Fruit fly (Drosophila melanogaster) whole organism, prepupa: ENCODE measurements around the gene Ugt36D1.

ENCODE experiments used
- Blimp-1 ChIP-seq: fragments of 200-800 bp; sonication (Bioruptor generic); optimal IDR thresholded peaks from 3 replicates; lab custom pipeline; 2017; ENCODE audit warnings: missing biosample characterization, missing genetic modification characterization, mild to moderate bottlenecking, moderate library complexity, missing genetic modification reagents
- CG11294 ChIP-seq: fragments of 200-800 bp; sonication (Bioruptor generic); IDR thresholded peaks from 2 replicates; pipeline ENCODE4 v1.3.6; 2022; ENCODE audit warnings: missing biosample characterization, missing genetic modification characterization
- CG11762 ChIP-seq: fragments of 200-800 bp; sonication (Bioruptor generic); optimal IDR thresholded peaks from 3 replicates; lab custom pipeline; 2016; ENCODE audit warnings: missing biosample characterization, missing genetic modification characterization; ENCODE audit not compliant: insufficient read depth
- CG15336 ChIP-seq: fragments of 200-800 bp; sonication (Bioruptor generic); IDR thresholded peaks from 2 replicates; pipeline ENCODE4 v1.3.6; 2022; ENCODE audit warnings: missing biosample characterization, missing genetic modification characterization
- CG1621 ChIP-seq: fragments of 200-800 bp; sonication (Bioruptor generic); optimal IDR thresholded peaks from 3 replicates; lab custom pipeline; 2018; ENCODE audit warnings: missing biosample characterization, mild to moderate bottlenecking, missing genetic modification characterization
- CG16779 ChIP-seq: fragments of 200-800 bp; sonication (Bioruptor generic); optimal IDR thresholded peaks from 3 replicates; lab custom pipeline; 2017; ENCODE audit warnings: missing biosample characterization, mild to moderate bottlenecking, missing genetic modification characterization
- CG31627 ChIP-seq: fragments of 200-800 bp; sonication (Bioruptor generic); optimal IDR thresholded peaks from 3 replicates; lab custom pipeline; 2016; ENCODE audit warnings: missing biosample characterization, missing genetic modification characterization
- CG34406 ChIP-seq: fragments of 200-800 bp; sonication (Bioruptor generic); optimal IDR thresholded peaks from 3 replicates; lab custom pipeline; 2016; ENCODE audit warnings: missing biosample characterization, missing genetic modification characterization
- CG3919 ChIP-seq: fragments of 200-800 bp; sonication (Bioruptor generic); optimal IDR thresholded peaks from 3 replicates; lab custom pipeline; 2016; ENCODE audit warnings: missing biosample characterization, missing genetic modification characterization
- CG6163 ChIP-seq: fragments of 200-800 bp; sonication (Bioruptor generic); IDR thresholded peaks from 3 replicates; pipeline ENCODE4 v1.3.6; 2022; ENCODE audit warnings: missing biosample characterization, missing genetic modification characterization
- CG6276 ChIP-seq: fragments of 200-800 bp; sonication (Bioruptor generic); optimal IDR thresholded peaks from 2 replicates; lab custom pipeline; 2017; ENCODE audit warnings: missing biosample characterization, mild to moderate bottlenecking, missing genetic modification characterization
- CG6792 ChIP-seq: fragments of 200-800 bp; sonication (Bioruptor generic); optimal IDR thresholded peaks from 3 replicates; lab custom pipeline; 2016; ENCODE audit warnings: missing biosample characterization, missing genetic modification characterization
- CG6808 ChIP-seq: fragments of 200-800 bp; sonication (Bioruptor generic); optimal IDR thresholded peaks from 3 replicates; lab custom pipeline; 2017; ENCODE audit warnings: missing biosample characterization, missing genetic modification characterization, mild to moderate bottlenecking, moderate library complexity, missing genetic modification reagents
- CG6854 ChIP-seq: fragments of 200-800 bp; sonication (Bioruptor generic); optimal IDR thresholded peaks from 2 replicates; lab custom pipeline; 2017; ENCODE audit warnings: missing biosample characterization, mild to moderate bottlenecking, missing genetic modification characterization
- CG7368 ChIP-seq: fragments of 200-800 bp; sonication (Bioruptor generic); optimal IDR thresholded peaks from 3 replicates; lab custom pipeline; 2016; ENCODE audit warnings: missing biosample characterization, missing genetic modification characterization
- CG8119 ChIP-seq: fragments of 200-800 bp; sonication (Bioruptor generic); IDR thresholded peaks from 3 replicates; pipeline ENCODE4 v1.3.6; 2022; ENCODE audit warnings: missing biosample characterization, missing genetic modification characterization
- CG8319 ChIP-seq: fragments of 200-800 bp; sonication (Bioruptor generic); optimal IDR thresholded peaks from 3 replicates; lab custom pipeline; 2016; ENCODE audit warnings: missing biosample characterization, missing genetic modification characterization
- CG8632 ChIP-seq: fragments of 200-800 bp; sonication (Bioruptor generic); optimal IDR thresholded peaks from 3 replicates; lab custom pipeline; 2016; ENCODE audit warnings: missing biosample characterization, missing genetic modification characterization
- CG9139 ChIP-seq: fragments of 200-800 bp; sonication (Bioruptor generic); optimal IDR thresholded peaks from 3 replicates; lab custom pipeline; 2017; ENCODE audit warnings: missing biosample characterization, mild to moderate bottlenecking, missing genetic modification characterization
- Eip75B ChIP-seq: fragments of 200-800 bp; sonication (Bioruptor generic); optimal IDR thresholded peaks from 3 replicates; lab custom pipeline; 2016; ENCODE audit warnings: missing biosample characterization, missing genetic modification characterization
- Eip78C ChIP-seq: fragments of 200-800 bp; sonication (Bioruptor generic); peaks from one replicate; lab custom pipeline; 2016; ENCODE audit warnings: missing biosample characterization, missing genetic modification characterization
- Ets96B ChIP-seq: fragments of 200-800 bp; optimal IDR thresholded peaks from 2 replicates; lab custom pipeline; 2019; ENCODE audit warnings: missing biosample characterization, mild to moderate bottlenecking, missing genetic modification characterization, moderate library complexity
- Hr38 ChIP-seq: sonication (Bioruptor generic); optimal IDR thresholded peaks from 2 replicates; lab custom pipeline; 2016; ENCODE audit warnings: missing biosample characterization, missing genetic modification characterization
- Hr39 ChIP-seq: fragments of 200-800 bp; sonication (Bioruptor generic); optimal IDR thresholded peaks from 2 replicates; lab custom pipeline; 2016; ENCODE audit warnings: missing biosample characterization, missing genetic modification characterization
- Lpt ChIP-seq: fragments of 200-800 bp; sonication (Bioruptor generic); optimal IDR thresholded peaks from 3 replicates; lab custom pipeline; 2016; ENCODE audit warnings: missing biosample characterization, missing genetic modification characterization
- Smox ChIP-seq: fragments of 200-800 bp; sonication (Bioruptor generic); optimal IDR thresholded peaks from 3 replicates; lab custom pipeline; 2016; ENCODE audit warnings: missing biosample characterization, missing genetic modification characterization
- Sox102F ChIP-seq: fragments of 200-800 bp; sonication (Bioruptor generic); optimal IDR thresholded peaks from 2 replicates; lab custom pipeline; 2016; ENCODE audit warnings: missing biosample characterization, mild to moderate bottlenecking, missing genetic modification characterization
- Sox15 ChIP-seq: fragments of 200-800 bp; sonication (Bioruptor generic); optimal IDR thresholded peaks from 3 replicates; lab custom pipeline; 2016; ENCODE audit warnings: missing biosample characterization, missing genetic modification characterization
- acj6 ChIP-seq: fragments of 200-800 bp; sonication (Bioruptor generic); optimal IDR thresholded peaks from 3 replicates; lab custom pipeline; 2016; ENCODE audit warnings: missing biosample characterization, missing genetic modification characterization
- cyc ChIP-seq: fragments of 200-800 bp; sonication (Bioruptor generic); optimal IDR thresholded peaks from 3 replicates; lab custom pipeline; 2016; ENCODE audit warnings: missing biosample characterization, missing genetic modification characterization
- dac ChIP-seq: fragments of 200-800 bp; sonication (Bioruptor generic); optimal IDR thresholded peaks from 2 replicates; lab custom pipeline; 2017; ENCODE audit warnings: missing biosample characterization, mild to moderate bottlenecking, missing genetic modification characterization
- dsx ChIP-seq: fragments of 200-800 bp; optimal IDR thresholded peaks from 3 replicates; lab custom pipeline; 2019; ENCODE audit warnings: missing biosample characterization, mild to moderate bottlenecking, missing genetic modification characterization, moderate library complexity; ENCODE audit not compliant: poor library complexity, severe bottlenecking
- eg ChIP-seq: fragments of 200-800 bp; sonication (Bioruptor generic); IDR thresholded peaks from 3 replicates; pipeline ENCODE4 v1.3.6; 2022; ENCODE audit warnings: missing biosample characterization, missing genetic modification characterization
- esn ChIP-seq: fragments of 200-800 bp; sonication (Bioruptor generic); optimal IDR thresholded peaks from 2 replicates; lab custom pipeline; 2016; ENCODE audit warnings: missing biosample characterization, mild to moderate bottlenecking, missing genetic modification characterization, moderate library complexity
- fd59A ChIP-seq: fragments of 200-800 bp; sonication (Bioruptor generic); optimal IDR thresholded peaks from 2 replicates; lab custom pipeline; 2017; ENCODE audit warnings: missing biosample characterization, mild to moderate bottlenecking, missing genetic modification characterization, missing genetic modification reagents
- fd85E ChIP-seq: fragments of 200-800 bp; sonication (Bioruptor generic); optimal IDR thresholded peaks from 3 replicates; lab custom pipeline; 2016; ENCODE audit warnings: missing biosample characterization, missing genetic modification characterization
- fkh ChIP-seq: fragments of 200-800 bp; sonication (Bioruptor generic); optimal IDR thresholded peaks from 3 replicates; lab custom pipeline; 2017; ENCODE audit warnings: missing biosample characterization, mild to moderate bottlenecking, missing genetic modification characterization, moderate library complexity
- lz ChIP-seq: fragments of 200-800 bp; sonication (Bioruptor generic); optimal IDR thresholded peaks from 3 replicates; lab custom pipeline; 2016; ENCODE audit warnings: missing biosample characterization, missing genetic modification characterization
- net ChIP-seq: fragments of 200-800 bp; sonication (Bioruptor generic); optimal IDR thresholded peaks from 3 replicates; lab custom pipeline; 2016; ENCODE audit warnings: missing biosample characterization, missing genetic modification characterization
- salr ChIP-seq, 2 experiments: fragments of 200-800 bp; sonication (Bioruptor generic); optimal IDR thresholded peaks; 3 replicates each; lab custom pipeline; 2016 to 2018; ENCODE audit warnings: missing biosample characterization in 2 of 2, missing genetic modification characterization in 2 of 2, mild to moderate bottlenecking in 1 of 2
- ss ChIP-seq, 2 experiments: fragments of 200-800 bp; sonication (Bioruptor generic); optimal IDR thresholded peaks; 2 replicates in 1 of 2; 3 replicates in 1 of 2; lab custom pipeline; 2017 to 2018; ENCODE audit warnings: mild to moderate bottlenecking in 2 of 2, missing biosample characterization in 2 of 2, missing genetic modification characterization in 2 of 2, moderate library complexity in 1 of 2
- svp ChIP-seq: fragments of 200-800 bp; sonication (Bioruptor generic); peaks from one replicate; lab custom pipeline; 2016; ENCODE audit warnings: missing biosample characterization, missing genetic modification characterization
- vri ChIP-seq: fragments of 200-800 bp; sonication (Bioruptor generic); optimal IDR thresholded peaks from 3 replicates; lab custom pipeline; 2016; ENCODE audit warnings: missing biosample characterization, mild to moderate bottlenecking, missing genetic modification characterization

Gene Ugt36D1

DNA sequence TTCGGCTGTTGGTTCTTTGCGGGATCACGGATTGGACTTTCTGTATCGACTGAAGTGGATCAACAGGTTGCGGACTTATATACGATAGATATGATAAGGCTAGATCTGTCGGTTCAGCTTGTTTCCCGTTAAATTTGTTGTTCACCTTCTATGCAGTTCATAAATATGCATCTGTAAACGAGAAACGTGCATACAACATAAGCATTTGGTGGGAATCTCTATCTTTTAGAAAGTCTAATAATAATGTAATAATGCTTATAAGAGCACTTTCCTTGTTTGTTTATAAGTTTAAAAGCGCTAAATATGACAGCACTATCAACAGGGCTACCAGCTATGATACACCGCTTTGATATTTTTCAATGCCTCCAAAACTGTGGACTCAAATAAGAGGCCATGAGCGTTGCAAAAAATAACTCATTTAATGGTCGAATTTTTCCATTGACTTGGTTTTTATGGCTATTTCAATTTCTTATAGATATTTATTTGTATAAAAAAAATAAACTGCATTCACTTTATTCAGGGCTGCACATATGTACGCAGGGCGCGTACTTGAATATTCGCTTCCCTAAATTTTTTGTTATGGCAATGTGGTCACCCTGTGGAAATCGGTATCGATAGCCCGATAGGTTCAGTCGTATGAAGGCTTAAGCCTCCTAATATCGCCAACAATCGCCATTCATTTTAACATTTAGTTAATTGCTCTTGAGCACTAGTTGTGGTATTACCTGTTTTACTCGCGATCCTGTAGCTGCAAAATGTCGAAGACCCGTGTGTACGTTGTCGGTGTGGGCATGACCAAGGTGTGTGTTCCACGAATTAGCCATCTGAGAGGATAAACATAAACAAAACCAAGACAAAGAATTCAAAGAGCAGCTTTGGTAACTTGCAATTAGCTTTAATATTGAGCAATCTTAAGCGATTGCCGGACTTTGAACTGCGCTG is 7.5 kb downstream of the Ugt36D1 start, which contains the start of the genes CG17597 and ScpX (continued):
- TF ChIP-seq salr (GFP tag; optimal IDR thresholded peaks at IDR 0.05; lab: Kevin White, UChicago) (peak; percentile 18 to 56), CG31627 (peak; percentile 74), CG6163 (no peak; the same call in 2 of the 3 replicates), CG11294 (GFP tag; lab: Robert Waterston, UW) (no peak), CG8119 (GFP tag; lab: Robert Waterston, UW) (peak; percentile 44; the same call in 2 of the 3 replicates), Smox (GFP tag; lab: Kevin White, UChicago) (no peak), CG6854 (GFP tag; lab: Kevin White, UChicago) (peak; percentile 54), CG15336 (GFP tag; lab: Robert Waterston, UW) (peak; percentile 47; the same call in 1 of the 2 replicates), vri (GFP tag; lab: Kevin White, UChicago) (peak; percentile 22), Hr38 (GFP tag; lab: Kevin White, UChicago) (no peak), CG6276 (GFP tag; lab: Kevin White, UChicago) (peak; percentile 17), CG9139 (GFP tag; lab: Kevin White, UChicago) (peak; percentile 25), Blimp-1 (GFP tag; lab: Kevin White, UChicago) (no peak), Eip78C (GFP tag; lab: Kevin White, UChicago) (peak; percentile 69), CG8319 (GFP tag; lab: Kevin White, UChicago) (peak; percentile 38), CG11762 (GFP tag; lab: Kevin White, UChicago) (no peak), CG6792 (GFP tag; lab: Kevin White, UChicago) (peak; percentile 21), Eip75B (GFP tag; lab: Kevin White, UChicago) (peak; percentile 66), CG7368 (no peak), CG6808 (GFP tag; lab: Kevin White, UChicago) (peak; percentile 48), CG16779 (tag; lab: Kevin White, UChicago) (peak; percentile 64), CG3919 (GFP tag; lab: Kevin White, UChicago) (peak; percentile 46), CG1621 (tag; lab: Kevin White, UChicago) (peak; percentile 23), cyc (peak; percentile 63), Lpt (GFP tag; lab: Kevin White, UChicago) (no peak)

dm6 chr2L:18834525-18834924 is 11.2 kb downstream of the Ugt36D1 start:
- peak; percentile 61 for TF ChIP-seq svp
- no peak for TF ChIP-seq Blimp-1 (GFP tag; lab: Kevin White, UChicago)

- TF ChIP-seq Sox102F (GFP tag; lab: Kevin White, UChicago) (peak; percentile 82), Ets96B (tag; lab: Kevin White, UChicago) (peak; percentile 24), lz (GFP tag; lab: Kevin White, UChicago) (peak; percentile 80), CG16779 (tag; lab: Kevin White, UChicago) (no peak), esn (GFP tag; lab: Kevin White, UChicago) (peak; percentile 86), Blimp-1 (GFP tag; lab: Kevin White, UChicago) (peak; percentile 19), eg (GFP tag; lab: Robert Waterston, UW) (0 out of 3 replicates have a peak, but pooled peaks have one; percentile 36), fkh (GFP tag; lab: Kevin White, UChicago) (peak; percentile 77), CG31627 (peak; percentile 85), dsx (GFP tag; lab: Kevin White, UChicago) (peak; percentile 55), net (peak; percentile 72), CG11294 (GFP tag; lab: Robert Waterston, UW) (0 out of 2 replicates have a peak, but pooled peaks have one; percentile 17), CG3919 (GFP tag; lab: Kevin White, UChicago) (peak; percentile 81), fd85E (GFP tag; lab: Kevin White, UChicago) (peak; percentile 56), fd59A (peak; percentile 37), Smox (GFP tag; lab: Kevin White, UChicago) (no peak), Hr39 (GFP tag; lab: Kevin White, UChicago) (peak; percentile 81), Sox15 (GFP tag; lab: Kevin White, UChicago) (peak; percentile 55), svp (peak; percentile 91), CG8632 (GFP tag; lab: Kevin White, UChicago) (peak; percentile 47), acj6 (GFP tag; lab: Kevin White, UChicago) (no peak), dac (peak; percentile 55), CG34406 (GFP tag; lab: Kevin White, UChicago) (peak; percentile 50), ss (GFP tag; optimal IDR thresholded peaks at IDR 0.05; lab: Kevin White, UChicago) (peak; percentile 65 to 73), cyc (peak; percentile 85)
Observed at dm6 chr2L:18839143-18839872, 16.0 kb downstream of the Ugt36D1 start, which contains the start of gene CG10600. Gene CG10600 (minus strand): TSS chr2L:18839679.
